Fruit fly (Drosophila melanogaster): ENCODE data around the gene CG44158.

The CG44158 gene

DNA sequence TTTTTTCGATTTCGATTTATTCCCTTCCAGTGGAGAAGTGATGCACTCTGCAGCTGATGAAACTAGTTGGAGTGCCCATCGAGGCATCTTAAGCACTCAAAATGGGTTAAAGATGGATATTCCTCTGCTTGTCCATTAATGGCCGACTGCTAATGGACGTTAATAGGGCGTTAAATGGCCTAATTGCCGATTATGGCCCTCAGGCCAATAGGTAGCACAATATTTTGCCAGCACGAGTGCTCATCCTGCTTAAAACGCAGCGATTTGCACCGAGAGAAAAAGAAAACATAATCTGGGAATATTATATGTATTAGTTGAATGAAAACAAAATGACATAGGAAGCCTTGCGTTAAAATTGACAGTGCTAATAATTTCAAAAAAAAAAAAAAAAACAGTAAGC is at the start of gene CG44158:
CG44158 (plus strand) TSS at position 301 of the 400 bp plus-strand sequence.
- no peak for TF ChIP-seq CG8478 (optimal IDR thresholded peaks at IDR 0.05)
- TF ChIP-seq CTCF (optimal IDR thresholded peaks at IDR 0.05), result no peak

DNA sequence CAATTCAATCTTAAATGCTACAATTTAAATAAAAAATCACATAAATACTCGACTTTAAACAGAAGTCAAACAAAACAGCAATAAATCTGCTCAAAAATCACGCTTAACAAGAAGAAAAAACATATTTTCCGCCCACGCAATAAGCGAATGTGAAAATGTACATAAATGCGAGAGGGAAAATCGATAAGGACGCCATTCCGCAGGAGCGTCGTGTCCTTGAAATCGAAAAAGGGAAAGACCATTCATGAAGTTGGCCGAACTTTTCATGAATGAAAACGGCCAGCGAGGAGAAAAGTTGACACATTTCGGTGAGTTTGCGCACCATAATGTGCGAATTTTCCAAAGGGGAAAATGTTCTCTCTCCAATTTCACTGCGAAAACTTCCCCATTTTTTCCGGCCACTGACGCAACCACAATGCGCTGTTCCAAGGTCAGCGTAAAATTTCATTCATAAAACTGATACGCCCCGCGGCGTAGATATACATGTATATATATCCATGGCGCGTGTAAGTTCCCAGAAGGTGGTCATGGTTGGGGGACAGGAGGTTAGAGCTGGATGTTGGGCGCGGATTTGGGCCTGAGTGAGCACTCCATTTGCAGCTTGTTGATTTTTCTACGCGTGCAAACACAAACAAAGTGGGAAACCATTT is 48.3 kb upstream of the CG44158 start:
- no peak for TF ChIP-seq CG8478 (optimal IDR thresholded peaks at IDR 0.05)

DNA sequence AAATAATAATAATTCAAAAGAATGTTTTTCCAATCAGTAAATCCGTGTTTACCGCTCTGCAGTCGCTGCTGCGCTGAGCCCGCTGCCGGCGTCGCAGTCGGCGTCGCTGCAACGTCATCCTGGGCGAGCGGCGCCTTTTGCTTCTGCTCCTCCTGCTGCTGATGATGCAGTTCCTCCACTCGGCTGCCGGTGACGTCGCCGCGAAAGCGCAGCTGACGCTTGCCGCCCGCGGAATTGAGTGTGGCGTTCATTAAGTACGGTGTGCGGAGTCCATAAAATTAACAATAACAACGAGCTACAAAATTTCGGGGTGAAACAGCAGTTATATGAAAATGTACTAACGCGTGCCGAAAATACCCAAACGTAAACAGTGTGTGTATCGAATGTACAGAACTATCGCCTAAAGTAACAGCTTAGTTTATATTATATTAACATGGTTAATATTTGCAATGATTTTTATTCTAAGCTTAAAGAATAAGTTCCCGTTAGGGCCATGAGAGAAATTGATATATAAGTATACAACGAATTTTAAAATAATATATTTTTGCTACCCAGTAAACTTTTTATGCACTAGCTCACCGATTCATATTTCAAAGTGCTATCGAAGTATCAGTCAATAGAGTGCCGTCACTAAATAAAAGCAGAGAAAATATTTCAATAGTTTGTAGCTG is 44.4 kb upstream of the CG44158 start, which contains the start of the genes CG7218 and Cbp20:
CG7218 (minus strand) TSS at position 346 of the 671 bp plus-strand sequence.
Cbp20 (plus strand) TSS at position 610 of the 671 bp plus-strand sequence.
- TF ChIP-seq CG8478 (optimal IDR thresholded peaks at IDR 0.05) (no peak), CTCF (optimal IDR thresholded peaks at IDR 0.05) (no peak)

DNA sequence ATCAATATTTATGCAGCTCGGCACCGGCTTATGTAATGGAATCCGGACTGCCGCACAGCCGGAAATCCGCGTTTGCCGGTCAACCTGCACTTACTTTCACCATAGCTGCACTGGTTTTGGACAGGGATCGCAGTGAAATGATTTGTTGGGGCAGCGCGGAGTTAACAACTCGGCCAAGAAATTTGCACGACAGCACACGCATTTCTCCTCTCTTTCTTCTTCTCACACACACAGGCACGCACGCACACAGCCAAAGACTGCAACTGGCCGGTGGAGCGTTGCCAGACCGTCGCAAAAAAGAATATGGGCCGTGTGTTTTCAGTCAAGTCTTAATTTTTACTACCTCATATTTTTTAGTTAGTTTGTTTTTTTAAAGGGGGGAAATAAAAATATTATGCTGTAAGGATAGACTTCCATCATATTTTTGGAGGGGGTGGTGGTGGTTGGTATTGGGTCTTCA is 42.3 kb upstream of the CG44158 start:
- TF ChIP-seq CG8478 (optimal IDR thresholded peaks at IDR 0.05) (no peak), CTCF (optimal IDR thresholded peaks at IDR 0.05) (no peak)

DNA sequence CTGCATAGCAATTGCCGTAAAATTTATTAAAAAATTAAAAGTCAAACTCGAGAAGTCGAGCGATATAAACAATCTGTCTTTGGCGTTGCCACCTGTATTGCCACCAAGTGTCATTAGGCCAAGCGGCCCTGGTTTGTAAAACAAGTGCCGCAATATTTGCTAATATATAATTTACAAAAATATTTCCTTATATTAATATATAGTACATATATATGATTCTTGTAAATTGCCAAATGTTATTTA is 41.5 kb upstream of the CG44158 start, which contains the start of the genes CG7215 and Prx5:
CG7215 (minus strand) TSS at position 101 of the 243 bp plus-strand sequence.
Prx5 (minus strand) TSS at position 101 of the 243 bp plus-strand sequence.
- TF ChIP-seq CTCF (optimal IDR thresholded peaks at IDR 0.05) (no peak), CG8478 (optimal IDR thresholded peaks at IDR 0.05) (no peak)

DNA sequence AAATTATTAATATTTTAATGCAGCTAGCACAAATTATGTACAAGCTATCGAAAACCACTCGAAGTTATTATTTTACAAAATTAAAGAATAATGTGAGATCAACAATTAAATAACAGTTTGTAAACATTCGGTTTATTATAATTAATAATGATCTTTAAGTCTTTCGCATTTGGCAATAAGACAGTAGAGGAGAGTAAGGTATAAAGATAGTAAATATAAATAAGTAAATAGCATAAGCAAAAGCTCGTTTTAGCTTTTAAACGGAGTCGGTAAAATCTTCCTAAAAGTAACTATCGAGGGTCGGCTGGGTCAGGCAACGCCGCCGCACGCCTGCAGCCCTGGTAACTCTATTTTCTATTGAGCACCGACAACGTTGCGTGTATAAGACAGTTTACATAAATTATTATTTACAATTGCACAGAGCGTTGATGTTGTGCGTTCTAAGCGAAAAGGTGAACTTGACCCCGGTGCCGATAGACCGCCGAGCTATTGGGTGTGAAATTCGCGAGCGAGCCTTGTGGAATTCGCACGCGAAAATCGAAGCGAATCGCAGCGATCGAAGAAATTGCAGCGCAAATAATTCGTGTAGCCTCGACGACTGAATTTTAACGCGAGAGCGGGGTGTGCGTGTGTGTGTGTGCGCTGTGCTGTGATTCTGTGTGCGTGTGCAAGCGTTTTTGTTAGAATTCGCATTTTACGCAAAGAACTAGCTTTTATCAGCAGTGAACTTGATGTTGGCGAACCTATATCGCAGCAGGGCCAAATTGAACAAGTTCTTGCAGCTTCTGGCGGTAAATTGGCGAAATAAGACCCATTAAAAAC is 41.0 kb upstream of the CG44158 start, which contains the start of gene wrd:
wrd (plus strand) TSS at position 342 of the 822 bp plus-strand sequence.
- TF ChIP-seq CG8478 (optimal IDR thresholded peaks at IDR 0.05), result no peak
- TF ChIP-seq CTCF (optimal IDR thresholded peaks at IDR 0.05), result no peak

DNA sequence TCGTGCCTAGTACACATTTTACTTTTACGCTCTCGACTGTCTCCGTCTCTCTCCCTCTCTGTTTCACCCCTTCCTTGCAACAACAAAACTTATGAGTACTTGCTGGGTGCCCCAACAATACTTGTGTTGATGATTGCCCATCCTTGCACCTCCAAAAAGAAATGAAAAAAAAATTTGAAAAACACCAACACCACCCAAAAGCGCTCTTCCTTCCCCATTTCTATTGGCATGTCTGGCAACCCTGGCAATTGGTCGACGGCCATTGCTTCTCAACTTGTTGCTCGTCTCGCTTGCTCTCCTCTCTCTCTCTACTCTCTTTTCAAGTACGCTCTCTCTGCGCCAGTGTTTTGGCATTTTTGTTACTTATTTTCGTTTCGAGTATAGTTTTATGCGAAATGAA is 40.2 kb upstream of the CG44158 start:
- TF ChIP-seq CG8478 (optimal IDR thresholded peaks at IDR 0.05) (no peak), CTCF (optimal IDR thresholded peaks at IDR 0.05) (peak in 1 of 2 experiments; percentile 27)

DNA sequence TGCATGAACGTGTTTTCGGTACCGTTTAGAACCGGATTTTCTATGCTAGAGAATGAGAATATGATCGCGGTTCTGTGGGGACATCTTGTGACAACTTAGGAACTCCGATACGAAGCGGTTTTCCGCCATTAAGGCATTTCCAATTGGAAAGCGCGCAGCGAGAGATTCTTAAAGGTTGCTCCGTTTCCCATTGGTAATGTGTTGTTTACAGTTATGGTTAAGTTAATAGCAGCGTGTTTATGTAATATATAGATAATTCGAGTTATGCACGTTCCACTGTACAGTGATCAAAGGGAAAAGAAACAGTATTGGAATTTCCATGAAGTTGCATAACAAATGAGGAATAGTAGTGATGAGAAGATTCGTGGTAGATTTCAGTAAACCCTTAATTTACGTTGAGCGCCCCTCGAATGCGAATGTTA is 39.6 kb upstream of the CG44158 start:
- TF ChIP-seq CG8478 (optimal IDR thresholded peaks at IDR 0.05), result no peak
- no peak for TF ChIP-seq CTCF (optimal IDR thresholded peaks at IDR 0.05)

DNA sequence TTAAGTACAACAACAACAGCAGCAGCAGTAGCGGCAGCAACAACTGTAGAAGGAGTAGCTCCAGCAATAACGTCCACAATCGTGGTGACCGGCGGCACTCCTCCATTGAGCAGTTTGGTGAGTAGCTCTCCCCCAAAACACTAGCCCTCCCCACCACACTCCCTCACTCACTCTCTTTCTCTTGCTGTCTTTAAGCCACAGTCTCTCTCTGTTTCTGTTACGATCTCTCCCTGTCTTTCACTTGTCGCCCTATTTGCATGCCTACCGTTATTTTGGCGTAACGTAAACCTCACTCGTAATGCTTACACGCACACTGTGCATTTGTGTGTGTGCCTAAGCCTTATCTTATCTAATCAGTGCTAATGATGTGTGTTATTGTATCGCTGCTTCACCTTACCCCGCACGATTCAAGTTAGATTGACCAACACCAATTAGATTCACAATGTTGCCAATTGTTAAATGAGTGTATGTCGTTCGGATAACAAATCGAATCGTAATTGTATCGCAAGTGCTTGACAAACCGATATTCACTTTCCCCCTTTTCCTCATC is 38.5 kb upstream of the CG44158 start:
- TF ChIP-seq CG8478 (optimal IDR thresholded peaks at IDR 0.05) (no peak), CTCF (optimal IDR thresholded peaks at IDR 0.05) (no peak)

DNA sequence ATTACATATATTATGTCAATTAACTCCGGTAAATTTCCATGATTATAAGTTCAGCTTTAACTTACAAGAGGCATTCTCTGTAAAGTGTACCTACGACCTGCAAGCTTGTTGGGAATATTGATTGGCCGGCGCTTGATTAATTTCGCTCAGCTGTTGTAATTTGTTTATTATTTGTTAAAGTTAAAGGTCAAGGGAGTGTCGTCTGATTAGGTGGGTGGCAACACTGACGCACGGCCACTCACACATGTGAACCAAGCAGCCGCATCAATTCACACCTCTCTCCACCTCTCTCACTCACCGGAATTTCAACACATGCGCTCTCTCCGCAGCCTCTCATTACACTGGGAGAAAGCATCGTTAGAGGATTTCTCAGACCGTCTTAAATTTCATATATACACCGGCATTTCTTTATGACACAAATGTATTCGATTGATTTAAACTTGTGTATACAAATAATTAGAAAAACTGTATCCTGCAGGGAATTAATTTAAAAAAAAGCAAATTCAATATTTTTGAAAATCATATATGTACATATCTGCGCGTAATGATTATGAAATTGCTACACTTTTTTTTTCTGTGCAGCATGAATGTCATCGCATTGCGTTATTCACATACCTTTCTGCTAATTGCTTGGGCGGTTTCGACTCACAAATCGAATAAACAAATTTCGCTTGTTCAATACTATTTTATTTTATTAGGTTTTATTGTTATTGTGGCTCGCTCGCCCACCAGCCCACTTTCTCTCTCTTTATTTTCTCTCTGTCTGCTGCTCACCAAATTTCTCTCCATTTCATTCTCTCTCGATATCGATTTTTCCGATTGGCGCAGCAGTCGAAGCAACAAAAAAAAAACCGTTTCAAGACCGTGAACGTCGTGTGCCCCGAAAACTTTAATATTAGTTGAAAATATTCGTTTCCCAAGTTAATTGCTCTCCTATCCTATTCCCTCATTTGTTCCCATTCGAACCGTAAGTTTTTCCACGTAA is 36.3 kb upstream of the CG44158 start:
- TF ChIP-seq CTCF (optimal IDR thresholded peaks at IDR 0.05), result no peak
- TF ChIP-seq CG8478 (optimal IDR thresholded peaks at IDR 0.05), result no peak

DNA sequence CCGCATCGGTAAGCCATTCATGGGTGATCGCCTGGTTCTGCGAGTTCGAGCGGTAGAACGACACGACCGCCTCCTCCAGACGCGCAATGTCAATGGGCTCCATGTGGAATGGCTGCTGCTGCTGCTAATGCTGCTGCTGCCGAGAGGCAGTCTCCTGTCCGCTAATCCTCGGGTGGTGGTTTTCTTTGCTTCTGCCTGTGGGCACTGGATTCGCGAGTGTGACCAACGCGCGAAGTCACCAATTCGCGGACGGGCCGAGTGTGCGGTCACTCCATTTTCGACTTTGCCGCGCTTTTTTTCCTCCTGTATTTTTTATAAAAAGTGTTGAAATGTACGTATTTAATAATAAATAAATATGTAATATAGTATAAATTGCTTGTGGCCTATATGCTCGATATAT is 25.3 kb upstream of the CG44158 start, which contains the start of gene cdm:
cdm (minus strand) TSS at position 236 of the 400 bp plus-strand sequence.
- TF ChIP-seq CG8478 (optimal IDR thresholded peaks at IDR 0.05) (no peak), CTCF (optimal IDR thresholded peaks at IDR 0.05) (no peak)

DNA sequence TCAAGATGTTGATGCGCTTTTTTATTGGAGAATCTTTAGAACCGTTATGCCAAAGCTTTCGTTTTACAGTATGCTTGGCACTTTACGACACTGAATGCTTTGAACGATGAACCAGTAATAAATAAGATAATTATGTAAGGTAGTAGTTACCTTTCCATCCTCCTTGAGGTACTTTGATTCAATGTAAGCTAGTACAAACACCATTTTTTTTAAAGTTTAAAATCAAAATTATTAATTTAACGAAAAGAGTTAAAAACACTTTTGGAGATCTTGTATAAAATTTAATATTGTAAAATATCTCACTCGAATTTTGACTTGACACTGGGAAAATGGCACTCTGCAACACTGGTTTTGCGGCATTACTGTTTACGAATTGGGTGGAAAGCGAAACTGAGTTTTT is 23.2 kb upstream of the CG44158 start, which contains the start of the genes Arp5 and CG7208:
Arp5 (plus strand) TSS at position 114 of the 400 bp plus-strand sequence.
CG7208 (minus strand) TSS at position 331 of the 400 bp plus-strand sequence.
- TF ChIP-seq CG8478 (optimal IDR thresholded peaks at IDR 0.05), result no peak

DNA sequence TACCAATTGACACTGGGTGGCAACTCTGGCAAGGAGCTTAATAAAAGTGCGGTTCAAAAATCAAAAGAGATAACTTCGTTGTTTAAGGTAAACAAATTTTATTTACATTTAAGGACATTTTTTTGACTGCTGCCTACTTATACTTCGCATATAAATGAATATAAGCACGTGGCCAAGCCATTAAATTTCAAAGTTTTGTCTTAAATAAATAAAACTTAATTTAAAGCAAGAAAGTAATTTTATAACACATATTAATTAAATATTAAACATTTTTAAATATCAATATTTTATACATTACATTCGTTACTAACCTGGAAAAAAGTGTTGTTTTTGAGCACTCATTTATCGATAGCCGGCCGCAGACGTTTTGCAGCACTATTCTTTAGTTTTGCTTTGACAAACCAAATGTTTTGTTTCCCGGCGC is 19.9 kb upstream of the CG44158 start, which contains the start of the genes CG12321 and MED17:
CG12321 (minus strand) TSS at position 6 of the 424 bp plus-strand sequence.
MED17 (plus strand) TSS at position 371 of the 424 bp plus-strand sequence.
- TF ChIP-seq CTCF (optimal IDR thresholded peaks at IDR 0.05) (no peak), CG8478 (optimal IDR thresholded peaks at IDR 0.05) (no peak)
